Worm (Caenorhabditis elegans) whole organism, mixed stage, embryonic: Measurements from ENCODE around the gene srh-173.

Source experiments
- ces-1 ChIP-seq: fragments of 150-350 bp; optimal IDR thresholded peaks from 2 replicates; lab custom pipeline; 2014; ENCODE audit warnings: missing biosample characterization, missing genetic modification reagents, missing genetic modification characterization
- nhr-237 ChIP-seq: fragments of 150-350 bp; optimal IDR thresholded peaks from 2 replicates; lab custom pipeline; 2014; ENCODE audit warnings: missing biosample characterization, missing genetic modification characterization
- nhr-28 ChIP-seq: fragments of 150-350 bp; optimal IDR thresholded peaks from 2 replicates; lab custom pipeline; 2014; ENCODE audit warnings: missing biosample characterization, missing genetic modification characterization
- ztf-11 ChIP-seq: fragments of 150-350 bp; optimal IDR thresholded peaks from 2 replicates; lab custom pipeline; 2014; ENCODE audit warnings: missing biosample characterization, missing genetic modification characterization

- TF ChIP-seq nhr-237 (no peak), ces-1 (GFP tag; lab: Kevin White, UChicago) (no peak), ztf-11 (no peak), nhr-28 (tag; lab: Kevin White, UChicago) (no peak)
Measured at ce11 chrV:20002194-20002593, 29.1 kb downstream of the srh-173 start.
